Fruit fly (Drosophila melanogaster) Kc167 (cell line): ENCODE measurements around the gene CG43680.

Experiments used
- Myc ChIP-seq: fragments of >200 bp; optimal IDR thresholded peaks from 2 replicates; lab custom pipeline; 2017; ENCODE audit warnings: missing external identifiers
- Sin3A ChIP-seq: fragments of >200 bp; optimal IDR thresholded peaks from 2 replicates; lab custom pipeline; 2018; ENCODE audit warnings: missing external identifiers
- h ChIP-seq: fragments of >200 bp; optimal IDR thresholded peaks from 3 replicates; lab custom pipeline; 2018; ENCODE audit warnings: missing external identifiers
- insv ChIP-seq: fragments of >200 bp; optimal IDR thresholded peaks from 3 replicates; lab custom pipeline; 2018; ENCODE audit warnings: missing external identifiers
- psq ChIP-seq: fragments of >200 bp; optimal IDR thresholded peaks from 2 replicates; lab custom pipeline; 2017; ENCODE audit warnings: missing external identifiers
- ttk ChIP-seq: sonication (Bioruptor generic); optimal IDR thresholded peaks from 2 replicates; lab custom pipeline; 2017; ENCODE audit warnings: missing external identifiers

- TF ChIP-seq Myc (no peak), Sin3A (lab: Kevin White, UChicago) (no peak), h (no peak), ttk (lab: Kevin White, UChicago) (no peak), psq (no peak), insv (lab: Kevin White, UChicago) (no peak)
Observed at dm6 chr3L:15006825-15007224, 46.3 kb downstream of the CG43680 start.
